Worm (Caenorhabditis elegans) whole organism, young adult: ENCODE data around the gene ippk-1.

Experiments used
- B0336.3 ChIP-seq: fragments of 200-800 bp; sonication (Bioruptor generic); IDR thresholded peaks from 2 replicates; pipeline ENCODE4 v1.3.6; 2022; ENCODE audit warnings: missing genetic modification characterization, missing compliant biosample characterization
- F23B12.7 ChIP-seq: sonication (generic microtip); optimal IDR thresholded peaks from 2 replicates; lab custom pipeline; 2017; ENCODE audit warnings: missing genetic modification characterization, mild to moderate bottlenecking, missing compliant biosample characterization, antibody characterized with exemption, moderate library complexity; ENCODE audit not compliant: insufficient read depth
- F39B2.1 ChIP-seq: fragments of 200-800 bp; sonication (Bioruptor generic); IDR thresholded peaks from 2 replicates; pipeline ENCODE4 v1.3.6; 2022; ENCODE audit warnings: missing genetic modification reagents, missing genetic modification characterization, missing compliant biosample characterization
- F52B5.7 ChIP-seq: sonication (generic microtip); optimal IDR thresholded peaks from 2 replicates; lab custom pipeline; 2016; ENCODE audit warnings: mild to moderate bottlenecking, missing genetic modification characterization, missing compliant biosample characterization
- F57C9.4 ChIP-seq: sonication (generic microtip); optimal IDR thresholded peaks from 2 replicates; lab custom pipeline; 2017; ENCODE audit warnings: mild to moderate bottlenecking, missing genetic modification characterization, missing compliant biosample characterization
- K12H6.12 ChIP-seq: fragments of 200-800 bp; sonication (Bioruptor generic); optimal IDR thresholded peaks from 2 replicates; lab custom pipeline; 2018; ENCODE audit warnings: mild to moderate bottlenecking, missing genetic modification characterization, missing compliant biosample characterization
- T07F8.4 ChIP-seq: sonication (generic microtip); optimal IDR thresholded peaks from 2 replicates; lab custom pipeline; 2016; ENCODE audit warnings: mild to moderate bottlenecking, missing genetic modification characterization, moderate library complexity, missing compliant biosample characterization
- Y53F4B.3 ChIP-seq: fragments of 200-800 bp; sonication (Bioruptor generic); IDR thresholded peaks from 2 replicates; pipeline ENCODE4 v1.3.6; 2022; ENCODE audit warnings: missing genetic modification reagents, missing genetic modification characterization, missing compliant biosample characterization
- Y53G8AR.9 ChIP-seq: fragments of 200-800 bp; sonication (Bioruptor generic); conservative IDR thresholded peaks from 2 replicates; pipeline ENCODE4 v1.3.6; 2022; ENCODE audit warnings: missing genetic modification reagents, missing genetic modification characterization, missing compliant biosample characterization
- Y95B8A.8 ChIP-seq: fragments of 200-800 bp; sonication (Bioruptor generic); IDR thresholded peaks from 2 replicates; pipeline ENCODE4 v1.3.6; 2022; ENCODE audit warnings: missing genetic modification reagents, missing genetic modification characterization, missing compliant biosample characterization
- ZK185.1 ChIP-seq: sonication (generic microtip); optimal IDR thresholded peaks from 2 replicates; lab custom pipeline; 2016; ENCODE audit warnings: mild to moderate bottlenecking, missing genetic modification characterization, missing compliant biosample characterization; ENCODE audit not compliant: poor library complexity, severe bottlenecking
- ama-1 ChIP-seq, 3 experiments: fragments of 150-350 bp in 1 of 3; sonication (generic microtip) in 2 of 3; optimal IDR thresholded peaks; 2 replicates each; lab custom pipeline; 2014 to 2018; ENCODE audit warnings: missing biosample characterization in 2 of 3, missing genetic modification characterization in 2 of 3, missing genetic modification reagents in 2 of 3
- atf-7 ChIP-seq: sonication (generic microtip); optimal IDR thresholded peaks from 2 replicates; lab custom pipeline; 2017; ENCODE audit warnings: mild to moderate bottlenecking, missing genetic modification characterization, missing compliant biosample characterization
- attf-5 ChIP-seq: fragments of 200-800 bp; sonication (Bioruptor generic); optimal IDR thresholded peaks from 2 replicates; lab custom pipeline; 2018; ENCODE audit warnings: mild to moderate bottlenecking, missing genetic modification characterization, missing compliant biosample characterization
- cebp-1 ChIP-seq, 2 experiments: fragments of 200-800 bp in 1 of 2; sonication (Bioruptor generic) in 1 of 2; sonication (generic microtip) in 1 of 2; IDR thresholded peaks in 1 of 2; optimal IDR thresholded peaks in 1 of 2; 2 replicates each; pipeline versions ENCODE4 v1.3.6 to Lab custom; 2017 to 2022; ENCODE audit warnings: missing compliant biosample characterization in 2 of 2, missing genetic modification characterization in 2 of 2, mild to moderate bottlenecking in 1 of 2, missing genetic modification reagents in 1 of 2, moderate library complexity in 1 of 2
- cebp-2 ChIP-seq: fragments of 200-800 bp; sonication (Bioruptor generic); IDR thresholded peaks from 2 replicates; pipeline ENCODE4 v1.3.6; 2022; ENCODE audit warnings: missing genetic modification characterization, missing compliant biosample characterization
- ceh-40 ChIP-seq: fragments of 200-800 bp; sonication (Bioruptor generic); IDR thresholded peaks from 2 replicates; pipeline ENCODE4 v1.3.6; 2022; ENCODE audit warnings: missing genetic modification characterization, missing compliant biosample characterization
- ceh-58 ChIP-seq: fragments of 200-800 bp; sonication (Bioruptor generic); IDR thresholded peaks from 2 replicates; pipeline ENCODE4 v1.3.6; 2022; ENCODE audit warnings: missing genetic modification characterization, missing compliant biosample characterization
- ceh-79 ChIP-seq: sonication (generic microtip); optimal IDR thresholded peaks from 2 replicates; lab custom pipeline; 2017; ENCODE audit warnings: mild to moderate bottlenecking, missing genetic modification characterization, missing compliant biosample characterization
- chd-7 ChIP-seq: sonication (generic microtip); optimal IDR thresholded peaks from 2 replicates; lab custom pipeline; 2016; ENCODE audit warnings: mild to moderate bottlenecking, missing genetic modification characterization, moderate library complexity, missing compliant biosample characterization
- dpl-1 ChIP-seq: fragments of 150-350 bp; optimal IDR thresholded peaks from 2 replicates; lab custom pipeline; 2014; ENCODE audit warnings: missing biosample characterization, missing genetic modification reagents, missing genetic modification characterization
- egl-44 ChIP-seq: fragments of 200-800 bp; sonication (Bioruptor generic); IDR thresholded peaks from 2 replicates; pipeline ENCODE4 v1.3.6; 2022; ENCODE audit warnings: missing genetic modification reagents, missing genetic modification characterization, missing compliant biosample characterization
- ekl-4 ChIP-seq: fragments of 200-800 bp; sonication (Bioruptor generic); IDR thresholded peaks from 2 replicates; pipeline ENCODE4 v1.3.6; 2022; ENCODE audit warnings: missing genetic modification reagents, missing genetic modification characterization, missing compliant biosample characterization
- fkh-3 ChIP-seq: sonication (generic microtip); optimal IDR thresholded peaks from 2 replicates; lab custom pipeline; 2016; ENCODE audit warnings: mild to moderate bottlenecking, missing genetic modification characterization, missing compliant biosample characterization
- him-1 ChIP-seq: sonication (generic microtip); optimal IDR thresholded peaks from 2 replicates; lab custom pipeline; 2016; ENCODE audit warnings: missing genotype, missing genetic modification reagents, missing genetic modification characterization, missing compliant biosample characterization
- hrde-1 ChIP-seq: sonication (generic microtip); optimal IDR thresholded peaks from 2 replicates; lab custom pipeline; 2016; ENCODE audit warnings: missing genetic modification characterization, mild to moderate bottlenecking, missing compliant biosample characterization, moderate library complexity, missing genotype, missing genetic modification reagents, borderline replicate concordance
- hsf-1 ChIP-seq: fragments of 200-800 bp; sonication (Bioruptor generic); IDR thresholded peaks from 2 replicates; pipeline ENCODE4 v1.3.6; 2022; ENCODE audit warnings: missing genetic modification reagents, missing genetic modification characterization, missing compliant biosample characterization
- lag-1 ChIP-seq: fragments of 200-800 bp; sonication (Bioruptor generic); IDR thresholded peaks from 2 replicates; pipeline ENCODE4 v1.3.6; 2022; ENCODE audit warnings: missing genetic modification reagents, missing genetic modification characterization, missing compliant biosample characterization
- lin-35 ChIP-seq, 3 experiments: fragments of 150-350 bp in 2 of 3; sonication (generic microtip) in 1 of 3; optimal IDR thresholded peaks; 2 replicates each; lab custom pipeline; 2014 to 2018; ENCODE audit warnings: missing biosample characterization in 3 of 3, missing genetic modification characterization in 3 of 3, missing genetic modification reagents in 3 of 3
- lin-54 ChIP-seq: fragments of 200-800 bp; sonication (Bioruptor generic); optimal IDR thresholded peaks from 2 replicates; lab custom pipeline; 2018; ENCODE audit warnings: mild to moderate bottlenecking, missing genetic modification characterization, missing compliant biosample characterization
- madf-6 ChIP-seq: fragments of 200-800 bp; sonication (Bioruptor generic); IDR thresholded peaks from 2 replicates; pipeline ENCODE4 v1.3.6; 2022; ENCODE audit warnings: missing genetic modification reagents, missing genetic modification characterization, missing compliant biosample characterization
- mel-28 ChIP-seq: sonication (generic microtip); optimal IDR thresholded peaks from 2 replicates; lab custom pipeline; 2016; ENCODE audit warnings: borderline replicate concordance, mild to moderate bottlenecking, missing genetic modification characterization, missing compliant biosample characterization
- nfyb-1 ChIP-seq: fragments of 200-800 bp; sonication (Bioruptor generic); IDR thresholded peaks from 2 replicates; pipeline ENCODE4 v1.3.6; 2022; ENCODE audit warnings: missing genetic modification reagents, missing genetic modification characterization, missing compliant biosample characterization
- nhr-120 ChIP-seq: fragments of 200-800 bp; sonication (Bioruptor generic); IDR thresholded peaks from 2 replicates; pipeline ENCODE4 v1.3.6; 2022; ENCODE audit warnings: missing genetic modification characterization, missing compliant biosample characterization
- nhr-27 ChIP-seq: fragments of 200-800 bp; sonication (Bioruptor generic); optimal IDR thresholded peaks from 2 replicates; lab custom pipeline; 2018; ENCODE audit warnings: mild to moderate bottlenecking, missing genetic modification characterization, moderate library complexity, missing compliant biosample characterization
- nhr-80 ChIP-seq: sonication (generic microtip); optimal IDR thresholded peaks from 2 replicates; lab custom pipeline; 2016; ENCODE audit warnings: missing genetic modification characterization, missing compliant biosample characterization
- nhr-90 ChIP-seq: sonication (generic microtip); optimal IDR thresholded peaks from 2 replicates; lab custom pipeline; 2016; ENCODE audit warnings: missing genotype, mild to moderate bottlenecking, missing genetic modification characterization, missing compliant biosample characterization
- pha-4 ChIP-seq: fragments of 150-350 bp; sonication (generic microtip); optimal IDR thresholded peaks from 2 replicates; lab custom pipeline; 2014; ENCODE audit warnings: missing biosample characterization, missing genetic modification reagents, missing genetic modification characterization
- rec-8 ChIP-seq, 2 experiments: sonication (generic microtip); optimal IDR thresholded peaks; 2 replicates each; lab custom pipeline; 2016; ENCODE audit warnings: mild to moderate bottlenecking in 2 of 2, missing genetic modification characterization in 2 of 2, missing genetic modification reagents in 2 of 2, missing genotype in 2 of 2, missing biosample characterization in 1 of 2, missing compliant biosample characterization in 1 of 2, moderate library complexity in 1 of 2
- sdz-38 ChIP-seq: sonication (generic microtip); optimal IDR thresholded peaks from 2 replicates; lab custom pipeline; 2016; ENCODE audit warnings: missing genotype, missing genetic modification characterization, missing compliant biosample characterization
- sea-2 ChIP-seq: fragments of 200-800 bp; sonication (Bioruptor generic); IDR thresholded peaks from 2 replicates; pipeline ENCODE4 v1.3.6; 2022; ENCODE audit warnings: missing genetic modification characterization, missing compliant biosample characterization
- snpc-1.3 ChIP-seq: sonication (generic microtip); optimal IDR thresholded peaks from 2 replicates; lab custom pipeline; 2017; ENCODE audit warnings: missing genetic modification characterization, mild to moderate bottlenecking, missing compliant biosample characterization, antibody characterized with exemption, moderate library complexity, missing genotype, missing genetic modification reagents; ENCODE audit not compliant: insufficient read depth
- sptf-2 ChIP-seq: fragments of 200-800 bp; sonication (Bioruptor generic); optimal IDR thresholded peaks from 2 replicates; lab custom pipeline; 2018; ENCODE audit warnings: mild to moderate bottlenecking, missing genetic modification characterization, missing compliant biosample characterization
- xnd-1 ChIP-seq: sonication (generic microtip); optimal IDR thresholded peaks from 2 replicates; lab custom pipeline; 2016; ENCODE audit warnings: missing genotype, missing genetic modification reagents, missing genetic modification characterization, missing compliant biosample characterization
- zim-3 ChIP-seq: sonication (generic microtip); optimal IDR thresholded peaks from 2 replicates; lab custom pipeline; 2017; ENCODE audit warnings: mild to moderate bottlenecking, missing genetic modification characterization, moderate library complexity, missing compliant biosample characterization
- ztf-25 ChIP-seq: fragments of 200-800 bp; sonication (Bioruptor generic); IDR thresholded peaks from 2 replicates; pipeline ENCODE4 v1.3.6; 2022; ENCODE audit warnings: missing genetic modification reagents, missing genetic modification characterization, missing compliant biosample characterization
- ztf-26 ChIP-seq: sonication (generic microtip); optimal IDR thresholded peaks from 2 replicates; lab custom pipeline; 2017; ENCODE audit warnings: missing genetic modification characterization, missing compliant biosample characterization
- ztf-28 ChIP-seq: fragments of 200-800 bp; sonication (Bioruptor generic); IDR thresholded peaks from 2 replicates; pipeline ENCODE4 v1.3.6; 2022; ENCODE audit warnings: missing genetic modification reagents, missing genetic modification characterization, missing compliant biosample characterization

ippk-1 gene

ce11 chrII:12058298-12058697 is 15.6 kb downstream of the ippk-1 start:
- TF ChIP-seq lag-1 (GFP tag; lab: Robert Waterston, UW) (no peak), rec-8 (tag; optimal IDR thresholded peaks at IDR 0.05; lab: Kevin White, UChicago) (no peak), nhr-27 (tag; lab: Kevin White, UChicago) (no peak), Y53F4B.3 (GFP tag; lab: Robert Waterston, UW) (no peak), ceh-58 (GFP tag; lab: Robert Waterston, UW) (no peak), lin-54 (GFP tag; lab: Kevin White, UChicago) (no peak), hsf-1 (no peak), egl-44 (GFP tag; lab: Robert Waterston, UW) (no peak), sptf-2 (GFP tag; lab: Kevin White, UChicago) (no peak), sdz-38 (no peak), B0336.3 (GFP tag; lab: Robert Waterston, UW) (0 out of 2 replicates have a peak, but pooled peaks have one; percentile 21), F57C9.4 (tag; lab: Kevin White, UChicago) (peak; percentile 47), mel-28 (tag; lab: Kevin White, UChicago) (peak; percentile 69), nhr-120 (no peak), dpl-1 (GFP tag; lab: Kevin White, UChicago) (no peak), sea-2 (GFP tag; lab: Robert Waterston, UW) (no peak), F39B2.1 (GFP tag; lab: Robert Waterston, UW) (no peak), madf-6 (peak; percentile 17; the same call in 1 of the 2 replicates), cebp-1 (GFP tag; IDR thresholded peaks at IDR 0.05; lab: Robert Waterston, UW) (peak; percentile 63; the same call in 1 of the 2 replicates), cebp-1 (tag; optimal IDR thresholded peaks at IDR 0.05; lab: Kevin White, UChicago) (peak; percentile 56), Y53G8AR.9 (no peak), nfyb-1 (GFP tag; lab: Robert Waterston, UW) (no peak), attf-5 (GFP tag; lab: Kevin White, UChicago) (no peak), zim-3 (tag; lab: Kevin White, UChicago) (peak; percentile 41), ama-1 (optimal IDR thresholded peaks at IDR 0.05; lab: Kevin White, UChicago) (peak; percentile 34), ama-1 (GFP tag; optimal IDR thresholded peaks at IDR 0.05; lab: Kevin White, UChicago) (no peak), lin-35 (GFP tag; optimal IDR thresholded peaks at IDR 0.05; lab: Kevin White, UChicago) (no peak), ztf-28 (GFP tag; lab: Robert Waterston, UW) (no peak), T07F8.4 (tag; lab: Kevin White, UChicago) (no peak), atf-7 (no peak), chd-7 (tag; lab: Kevin White, UChicago) (peak; percentile 54), cebp-2 (GFP tag; lab: Robert Waterston, UW) (no peak), ztf-25 (GFP tag; lab: Robert Waterston, UW) (no peak), nhr-90 (tag; lab: Kevin White, UChicago) (no peak), K12H6.12 (tag; lab: Kevin White, UChicago) (no peak), xnd-1 (tag; lab: Kevin White, UChicago) (no peak), hrde-1 (tag; lab: Kevin White, UChicago) (no peak), him-1 (tag; lab: Kevin White, UChicago) (no peak), nhr-80 (tag; lab: Kevin White, UChicago) (no peak), pha-4 (tag; lab: Kevin White, UChicago) (no peak), ceh-40 (GFP tag; lab: Robert Waterston, UW) (no peak), F52B5.7 (tag; lab: Kevin White, UChicago) (peak; percentile 36), Y95B8A.8 (GFP tag; lab: Robert Waterston, UW) (no peak), F23B12.7 (tag; lab: Kevin White, UChicago) (no peak), snpc-1.3 (no peak), ekl-4 (GFP tag; lab: Robert Waterston, UW) (no peak), ZK185.1 (tag; lab: Kevin White, UChicago) (no peak), fkh-3 (tag; lab: Kevin White, UChicago) (peak; percentile 8), ceh-79 (tag; lab: Kevin White, UChicago) (peak; percentile 25), ztf-26 (tag; lab: Kevin White, UChicago) (peak; percentile 38)
- TF ChIP-seq, all 124 proteins: peak for 12
